Worm (Caenorhabditis elegans) whole organism, young adult: ENCODE results near the gene nep-1.
A peak's percentile ranks its signal among the peaks of the same experiment; 100 is the strongest.

ENCODE experiments used
- F33H1.4 ChIP-seq: fragments of 200-800 bp; sonication (Bioruptor generic); IDR thresholded peaks from 2 replicates; pipeline ENCODE4 v1.3.6; 2022; ENCODE audit warnings: missing genetic modification reagents, missing genetic modification characterization, missing compliant biosample characterization
- F39B2.1 ChIP-seq: fragments of 200-800 bp; sonication (Bioruptor generic); IDR thresholded peaks from 2 replicates; pipeline ENCODE4 v1.3.6; 2022; ENCODE audit warnings: missing genetic modification reagents, missing genetic modification characterization, missing compliant biosample characterization
- F57C9.4 ChIP-seq: sonication (generic microtip); optimal IDR thresholded peaks from 2 replicates; lab custom pipeline; 2017; ENCODE audit warnings: mild to moderate bottlenecking, missing genetic modification characterization, missing compliant biosample characterization
- K12H6.12 ChIP-seq: fragments of 200-800 bp; sonication (Bioruptor generic); optimal IDR thresholded peaks from 2 replicates; lab custom pipeline; 2018; ENCODE audit warnings: mild to moderate bottlenecking, missing genetic modification characterization, missing compliant biosample characterization
- Y53F4B.3 ChIP-seq: fragments of 200-800 bp; sonication (Bioruptor generic); IDR thresholded peaks from 2 replicates; pipeline ENCODE4 v1.3.6; 2022; ENCODE audit warnings: missing genetic modification reagents, missing genetic modification characterization, missing compliant biosample characterization
- Y53G8AR.9 ChIP-seq: fragments of 200-800 bp; sonication (Bioruptor generic); conservative IDR thresholded peaks from 2 replicates; pipeline ENCODE4 v1.3.6; 2022; ENCODE audit warnings: missing genetic modification reagents, missing genetic modification characterization, missing compliant biosample characterization
- athp-1 ChIP-seq: sonication (generic microtip); optimal IDR thresholded peaks from 2 replicates; lab custom pipeline; 2017; ENCODE audit warnings: mild to moderate bottlenecking, missing genetic modification characterization, missing compliant biosample characterization
- ccch-3 ChIP-seq: fragments of 200-800 bp; sonication (Bioruptor generic); optimal IDR thresholded peaks from 2 replicates; lab custom pipeline; 2018; ENCODE audit warnings: mild to moderate bottlenecking, missing genetic modification characterization, missing compliant biosample characterization
- ceh-40 ChIP-seq: fragments of 200-800 bp; sonication (Bioruptor generic); IDR thresholded peaks from 2 replicates; pipeline ENCODE4 v1.3.6; 2022; ENCODE audit warnings: missing genetic modification characterization, missing compliant biosample characterization
- ceh-79 ChIP-seq: sonication (generic microtip); optimal IDR thresholded peaks from 2 replicates; lab custom pipeline; 2017; ENCODE audit warnings: mild to moderate bottlenecking, missing genetic modification characterization, missing compliant biosample characterization
- dox-1 ChIP-seq: fragments of 200-800 bp; sonication (Bioruptor generic); IDR thresholded peaks from 2 replicates; pipeline ENCODE4 v1.3.6; 2022; ENCODE audit warnings: missing genetic modification reagents, missing genetic modification characterization, missing compliant biosample characterization
- dpl-1 ChIP-seq: fragments of 150-350 bp; optimal IDR thresholded peaks from 2 replicates; lab custom pipeline; 2014; ENCODE audit warnings: missing biosample characterization, missing genetic modification reagents, missing genetic modification characterization
- efl-1 ChIP-seq: fragments of 150-350 bp; optimal IDR thresholded peaks from 2 replicates; lab custom pipeline; 2014; ENCODE audit warnings: missing biosample characterization, missing genetic modification reagents, missing genetic modification characterization
- egl-18 ChIP-seq: fragments of 200-800 bp; sonication (Bioruptor generic); IDR thresholded peaks from 2 replicates; pipeline ENCODE4 v1.3.6; 2022; ENCODE audit warnings: missing genetic modification reagents, missing genetic modification characterization, missing compliant biosample characterization
- egl-44 ChIP-seq: fragments of 200-800 bp; sonication (Bioruptor generic); IDR thresholded peaks from 2 replicates; pipeline ENCODE4 v1.3.6; 2022; ENCODE audit warnings: missing genetic modification reagents, missing genetic modification characterization, missing compliant biosample characterization
- ets-4 ChIP-seq: fragments of 200-800 bp; sonication (Bioruptor generic); optimal IDR thresholded peaks from 2 replicates; lab custom pipeline; 2018; ENCODE audit warnings: mild to moderate bottlenecking, missing genetic modification characterization, missing compliant biosample characterization
- him-1 ChIP-seq: sonication (generic microtip); optimal IDR thresholded peaks from 2 replicates; lab custom pipeline; 2016; ENCODE audit warnings: missing genotype, missing genetic modification reagents, missing genetic modification characterization, missing compliant biosample characterization
- hlh-12 ChIP-seq: sonication (generic microtip); optimal IDR thresholded peaks from 2 replicates; lab custom pipeline; 2016; ENCODE audit warnings: missing genetic modification characterization, missing compliant biosample characterization
- hlh-26 ChIP-seq: fragments of 200-800 bp; sonication (Bioruptor generic); conservative IDR thresholded peaks from 2 replicates; pipeline ENCODE4 v1.3.6; 2022; ENCODE audit warnings: missing genetic modification reagents, missing genetic modification characterization, missing compliant biosample characterization
- hmg-1.2 ChIP-seq: fragments of 200-800 bp; sonication (Bioruptor generic); IDR thresholded peaks from 2 replicates; pipeline ENCODE4 v1.3.6; 2022; ENCODE audit warnings: missing genetic modification reagents, missing genetic modification characterization, missing compliant biosample characterization
- let-607 ChIP-seq, 2 experiments: fragments of 200-800 bp in 1 of 2; sonication (Bioruptor generic) in 1 of 2; sonication (generic microtip) in 1 of 2; optimal IDR thresholded peaks; 2 replicates each; lab custom pipeline; 2016 to 2018; ENCODE audit warnings: mild to moderate bottlenecking in 2 of 2, missing compliant biosample characterization in 2 of 2, missing genetic modification characterization in 2 of 2, moderate library complexity in 2 of 2, missing genotype in 1 of 2
- lin-54 ChIP-seq: fragments of 200-800 bp; sonication (Bioruptor generic); optimal IDR thresholded peaks from 2 replicates; lab custom pipeline; 2018; ENCODE audit warnings: mild to moderate bottlenecking, missing genetic modification characterization, missing compliant biosample characterization
- madf-6 ChIP-seq: fragments of 200-800 bp; sonication (Bioruptor generic); IDR thresholded peaks from 2 replicates; pipeline ENCODE4 v1.3.6; 2022; ENCODE audit warnings: missing genetic modification reagents, missing genetic modification characterization, missing compliant biosample characterization
- madf-8 ChIP-seq: fragments of 200-800 bp; sonication (Bioruptor generic); conservative IDR thresholded peaks from 2 replicates; pipeline ENCODE4 v1.3.6; 2022; ENCODE audit warnings: missing genetic modification reagents, missing genetic modification characterization, missing compliant biosample characterization
- mcd-1 ChIP-seq: fragments of 200-800 bp; sonication (Bioruptor generic); IDR thresholded peaks from 2 replicates; pipeline ENCODE4 v1.3.6; 2022; ENCODE audit warnings: missing genetic modification reagents, missing genetic modification characterization, missing compliant biosample characterization
- mel-28 ChIP-seq: sonication (generic microtip); optimal IDR thresholded peaks from 2 replicates; lab custom pipeline; 2016; ENCODE audit warnings: borderline replicate concordance, mild to moderate bottlenecking, missing genetic modification characterization, missing compliant biosample characterization
- mxl-1 ChIP-seq: sonication (generic microtip); optimal IDR thresholded peaks from 2 replicates; lab custom pipeline; 2016; ENCODE audit warnings: missing genetic modification characterization, missing compliant biosample characterization
- nhr-120 ChIP-seq: fragments of 200-800 bp; sonication (Bioruptor generic); IDR thresholded peaks from 2 replicates; pipeline ENCODE4 v1.3.6; 2022; ENCODE audit warnings: missing genetic modification characterization, missing compliant biosample characterization
- sdz-38 ChIP-seq: sonication (generic microtip); optimal IDR thresholded peaks from 2 replicates; lab custom pipeline; 2016; ENCODE audit warnings: missing genotype, missing genetic modification characterization, missing compliant biosample characterization
- snpc-1.1 ChIP-seq: sonication (generic microtip); optimal IDR thresholded peaks from 2 replicates; lab custom pipeline; 2017; ENCODE audit warnings: missing genetic modification characterization, mild to moderate bottlenecking, missing compliant biosample characterization, antibody characterized with exemption, moderate library complexity, missing genotype, missing genetic modification reagents; ENCODE audit not compliant: insufficient read depth
- snpc-1.3 ChIP-seq: sonication (generic microtip); optimal IDR thresholded peaks from 2 replicates; lab custom pipeline; 2017; ENCODE audit warnings: missing genetic modification characterization, mild to moderate bottlenecking, missing compliant biosample characterization, antibody characterized with exemption, moderate library complexity, missing genotype, missing genetic modification reagents; ENCODE audit not compliant: insufficient read depth
- snpc-3.4 ChIP-seq: sonication (generic microtip); optimal IDR thresholded peaks from 2 replicates; lab custom pipeline; 2017; ENCODE audit warnings: missing genetic modification characterization, mild to moderate bottlenecking, missing compliant biosample characterization, antibody characterized with exemption, moderate library complexity, missing genotype, missing genetic modification reagents
- somi-1 ChIP-seq: fragments of 200-800 bp; sonication (Bioruptor generic); optimal IDR thresholded peaks from 2 replicates; lab custom pipeline; 2018; ENCODE audit warnings: mild to moderate bottlenecking, missing genetic modification characterization, missing compliant biosample characterization
- sptf-2 ChIP-seq: fragments of 200-800 bp; sonication (Bioruptor generic); optimal IDR thresholded peaks from 2 replicates; lab custom pipeline; 2018; ENCODE audit warnings: mild to moderate bottlenecking, missing genetic modification characterization, missing compliant biosample characterization
- tlf-1 ChIP-seq: fragments of 200-800 bp; sonication (Bioruptor generic); optimal IDR thresholded peaks from 2 replicates; lab custom pipeline; 2018; ENCODE audit warnings: mild to moderate bottlenecking, missing genetic modification characterization, missing compliant biosample characterization
- zim-3 ChIP-seq: sonication (generic microtip); optimal IDR thresholded peaks from 2 replicates; lab custom pipeline; 2017; ENCODE audit warnings: mild to moderate bottlenecking, missing genetic modification characterization, moderate library complexity, missing compliant biosample characterization
- ztf-6 ChIP-seq: fragments of 200-800 bp; sonication (Bioruptor generic); IDR thresholded peaks from 2 replicates; pipeline ENCODE4 v1.3.6; 2022; ENCODE audit warnings: missing genetic modification reagents, missing genetic modification characterization, missing compliant biosample characterization

nep-1 gene

DNA sequence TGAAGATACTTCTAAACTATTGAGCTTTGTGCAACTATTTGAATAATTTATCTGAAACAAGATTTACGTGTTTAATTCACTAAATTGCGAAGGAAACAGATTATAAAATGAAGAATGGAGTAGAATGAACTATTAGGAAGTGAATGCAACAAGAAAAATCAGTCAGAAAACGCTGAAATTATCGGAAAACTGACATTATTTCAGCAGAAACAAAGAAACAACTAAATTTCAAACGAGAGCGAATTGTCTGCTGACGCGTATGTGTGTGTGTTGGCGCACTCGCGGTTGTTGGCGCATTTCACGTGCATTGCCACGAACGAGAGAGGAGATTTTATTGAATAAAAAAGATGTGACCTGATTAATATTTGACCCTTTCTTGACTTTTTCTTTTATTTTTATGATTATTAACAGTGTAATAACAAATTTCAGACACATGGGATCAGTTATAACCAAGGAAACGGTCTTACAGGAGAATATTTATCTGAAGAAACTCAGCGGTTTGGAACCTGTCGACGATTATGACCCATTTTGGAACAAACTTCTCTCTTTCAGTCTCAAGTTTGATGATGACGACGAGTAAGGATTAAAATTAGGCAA lies 19.0 kb upstream of the nep-1 start, which contains the start of the genes trr-1 and C47D12.2 (continued):
- TF ChIP-seq F33H1.4 = peak; percentile 50
- no peak for TF ChIP-seq nhr-120 (GFP tag; lab: Robert Waterston, UW)
- no peak for TF ChIP-seq Y53F4B.3 (GFP tag; lab: Robert Waterston, UW)
- TF ChIP-seq let-607 (tag; optimal IDR thresholded peaks at IDR 0.05; lab: Kevin White, UChicago) = no peak
- no peak for TF ChIP-seq K12H6.12 (tag; lab: Kevin White, UChicago)
- peak; percentile 82 for TF ChIP-seq dox-1 (GFP tag; lab: Robert Waterston, UW)
- no peak for TF ChIP-seq F39B2.1 (GFP tag; lab: Robert Waterston, UW)
- TF ChIP-seq lin-54 (GFP tag; lab: Kevin White, UChicago) = peak; percentile 83
- TF ChIP-seq ccch-3 = no peak
- no peak for TF ChIP-seq mxl-1 (tag; lab: Kevin White, UChicago)
- TF ChIP-seq snpc-3.4 (tag; lab: Kevin White, UChicago) = peak; percentile 5
- TF ChIP-seq athp-1 (tag; lab: Kevin White, UChicago) = no peak
- TF ChIP-seq hlh-26 (GFP tag; lab: Robert Waterston, UW) = no peak
- peak; percentile 36; the same call in 1 of the 2 replicates for TF ChIP-seq hmg-1.2
- no peak for TF ChIP-seq egl-18
- no peak for TF ChIP-seq somi-1
- no peak for TF ChIP-seq sdz-38 (tag; lab: Kevin White, UChicago)
- TF ChIP-seq F57C9.4 (tag; lab: Kevin White, UChicago) = no peak
- TF ChIP-seq ets-4 (GFP tag; lab: Kevin White, UChicago) = no peak
- TF ChIP-seq egl-44 (GFP tag; lab: Robert Waterston, UW) = no peak
- no peak for TF ChIP-seq ceh-40
- no peak for TF ChIP-seq ztf-6 (GFP tag; lab: Robert Waterston, UW)
- peak; percentile 71 for TF ChIP-seq madf-6 (GFP tag; lab: Robert Waterston, UW)
- no peak for TF ChIP-seq him-1 (tag; lab: Kevin White, UChicago)
- TF ChIP-seq efl-1 (GFP tag; lab: Kevin White, UChicago) = peak; percentile 43
- peak; percentile 56 for TF ChIP-seq dpl-1 (GFP tag; lab: Kevin White, UChicago)
- TF ChIP-seq mcd-1 (GFP tag; lab: Robert Waterston, UW) = peak; percentile 70
- TF ChIP-seq snpc-1.3 (tag; lab: Kevin White, UChicago) = no peak
- no peak for TF ChIP-seq ceh-79
- no peak for TF ChIP-seq mel-28
- TF ChIP-seq tlf-1 (GFP tag; lab: Kevin White, UChicago) = peak; percentile 32
- no peak for TF ChIP-seq snpc-1.1
- no peak for TF ChIP-seq zim-3

ce11 chrII:11658854-11659253 lies 1.9 kb upstream of the nep-1 start:
- TF ChIP-seq sptf-2 (GFP tag; lab: Kevin White, UChicago) = no peak
- TF ChIP-seq efl-1 (GFP tag; lab: Kevin White, UChicago) = peak; percentile 70
- peak; percentile 74 for TF ChIP-seq madf-6 (GFP tag; lab: Robert Waterston, UW)
- no peak for TF ChIP-seq F57C9.4 (tag; lab: Kevin White, UChicago)
- TF ChIP-seq madf-8 (GFP tag; lab: Robert Waterston, UW) = peak; percentile 55
- TF ChIP-seq Y53G8AR.9 (GFP tag; lab: Robert Waterston, UW) = no peak
- TF ChIP-seq hlh-12 (tag; lab: Kevin White, UChicago) = no peak
- TF ChIP-seq, all 124 proteins: peak for 3
